Fruit fly (Drosophila melanogaster) whole organism, embryonic: Measurements from ENCODE around the gene CG10232.

Experiments used
- Antp ChIP-seq: fragments of 200-800 bp; sonication (Bioruptor generic); optimal IDR thresholded peaks from 3 replicates; lab custom pipeline; 2016; ENCODE audit warnings: missing biosample characterization, missing genetic modification characterization
- CG10147 ChIP-seq: fragments of 200-800 bp; sonication (Bioruptor generic); optimal IDR thresholded peaks from 2 replicates; lab custom pipeline; 2019; ENCODE audit warnings: missing biosample characterization, mild to moderate bottlenecking, missing genetic modification characterization, moderate library complexity
- CG1024 ChIP-seq: fragments of 200-800 bp; sonication (Bioruptor generic); IDR thresholded peaks from 2 replicates; pipeline ENCODE4 v1.3.6; 2022; ENCODE audit warnings: missing biosample characterization, missing genetic modification characterization
- CG10654 ChIP-seq: fragments of 200-800 bp; sonication (Bioruptor generic); optimal IDR thresholded peaks from 2 replicates; lab custom pipeline; 2016; ENCODE audit warnings: missing biosample characterization, missing genetic modification characterization
- CG12391 ChIP-seq: fragments of 200-800 bp; sonication (Bioruptor generic); optimal IDR thresholded peaks from 3 replicates; lab custom pipeline; 2018; ENCODE audit warnings: missing biosample characterization, mild to moderate bottlenecking, missing genetic modification characterization, moderate library complexity
- CG12659 ChIP-seq: fragments of 200-800 bp; sonication (Bioruptor generic); optimal IDR thresholded peaks from 3 replicates; lab custom pipeline; 2017; ENCODE audit warnings: mild to moderate bottlenecking, missing biosample characterization, missing genetic modification reagents, missing genetic modification characterization
- CG12744 ChIP-seq: fragments of 200-800 bp; sonication (Bioruptor generic); optimal IDR thresholded peaks from 2 replicates; lab custom pipeline; 2016; ENCODE audit warnings: missing biosample characterization, missing genetic modification characterization
- CG13296 ChIP-seq: fragments of 200-800 bp; sonication (Bioruptor generic); optimal IDR thresholded peaks from 3 replicates; lab custom pipeline; 2018; ENCODE audit warnings: missing biosample characterization, mild to moderate bottlenecking, missing genetic modification characterization
- CG15011 ChIP-seq: fragments of 200-800 bp; sonication (Bioruptor generic); optimal IDR thresholded peaks from 3 replicates; lab custom pipeline; 2018; ENCODE audit warnings: missing biosample characterization, mild to moderate bottlenecking, missing genetic modification characterization
- CG1647 ChIP-seq: fragments of 200-800 bp; sonication (Bioruptor generic); optimal IDR thresholded peaks from 3 replicates; lab custom pipeline; 2016; ENCODE audit warnings: missing biosample characterization, missing genetic modification characterization
- CG17802 ChIP-seq: fragments of 200-800 bp; sonication (Bioruptor generic); optimal IDR thresholded peaks from 2 replicates; lab custom pipeline; 2018; ENCODE audit warnings: missing biosample characterization, mild to moderate bottlenecking, missing genetic modification characterization, moderate library complexity
- CG1832 ChIP-seq: fragments of 200-800 bp; sonication (Bioruptor generic); optimal IDR thresholded peaks from 2 replicates; lab custom pipeline; 2017; ENCODE audit warnings: missing biosample characterization, mild to moderate bottlenecking, missing genetic modification characterization, inconsistent platforms
- CG2712 ChIP-seq: fragments of 200-800 bp; optimal IDR thresholded peaks from 3 replicates; lab custom pipeline; 2019; ENCODE audit warnings: missing biosample characterization, mild to moderate bottlenecking, missing genetic modification characterization, moderate library complexity
- CG5953 ChIP-seq: fragments of 200-800 bp; sonication (Bioruptor generic); IDR thresholded peaks from 2 replicates; pipeline ENCODE4 v1.3.6; 2022; ENCODE audit warnings: missing biosample characterization, missing genetic modification characterization
- CG6254 ChIP-seq: fragments of 200-800 bp; sonication (Bioruptor generic); optimal IDR thresholded peaks from 3 replicates; lab custom pipeline; 2017; ENCODE audit warnings: mild to moderate bottlenecking, missing biosample characterization, missing genetic modification reagents, missing genetic modification characterization
- CG7745 ChIP-seq: fragments of 200-800 bp; sonication (Bioruptor generic); optimal IDR thresholded peaks from 2 replicates; lab custom pipeline; 2018; ENCODE audit warnings: missing biosample characterization, mild to moderate bottlenecking, missing genetic modification characterization, moderate library complexity
- CG7786 ChIP-seq: fragments of 200-800 bp; sonication (Bioruptor generic); optimal IDR thresholded peaks from 2 replicates; lab custom pipeline; 2016; ENCODE audit warnings: missing biosample characterization, missing genetic modification characterization
- CG7987 ChIP-seq: fragments of 200-800 bp; sonication (Bioruptor generic); optimal IDR thresholded peaks from 2 replicates; lab custom pipeline; 2018; ENCODE audit warnings: missing biosample characterization, mild to moderate bottlenecking, missing genetic modification characterization, moderate library complexity
- CG8281 ChIP-seq: fragments of 200-800 bp; sonication (Bioruptor generic); optimal IDR thresholded peaks from 2 replicates; lab custom pipeline; 2018; ENCODE audit warnings: missing biosample characterization, mild to moderate bottlenecking, missing genetic modification characterization, moderate library complexity
- D ChIP-seq, 2 experiments: fragments of 200-800 bp in 1 of 2; fragments of >200 bp in 1 of 2; sonication (Bioruptor generic) in 1 of 2; optimal IDR thresholded peaks; 2 replicates in 1 of 2; 3 replicates in 1 of 2; lab custom pipeline; 2017; ENCODE audit warnings: mild to moderate bottlenecking in 1 of 2, missing biosample characterization in 1 of 2, missing genetic modification characterization in 1 of 2, missing genetic modification reagents in 1 of 2
- E2f1 ChIP-seq: fragments of 200-800 bp; sonication (Bioruptor generic); IDR thresholded peaks from 2 replicates; pipeline ENCODE4 v1.3.6; 2022; ENCODE audit warnings: missing biosample characterization, missing genetic modification characterization
- ERR ChIP-seq: fragments of 200-800 bp; sonication (Bioruptor generic); optimal IDR thresholded peaks from 2 replicates; lab custom pipeline; 2016; ENCODE audit warnings: missing biosample characterization, missing genetic modification characterization
- Fer1 ChIP-seq: fragments of 200-800 bp; sonication (Bioruptor generic); optimal IDR thresholded peaks from 2 replicates; lab custom pipeline; 2017; ENCODE audit warnings: missing biosample characterization, mild to moderate bottlenecking, missing genetic modification characterization
- H15 ChIP-seq: fragments of 200-800 bp; sonication (Bioruptor generic); IDR thresholded peaks from 3 replicates; pipeline ENCODE4 v1.3.6; 2022; ENCODE audit warnings: missing biosample characterization, missing genetic modification characterization
- Hsf ChIP-seq: fragments of 200-800 bp; sonication (Bioruptor generic); optimal IDR thresholded peaks from 3 replicates; lab custom pipeline; 2016; ENCODE audit warnings: missing biosample characterization, missing genetic modification characterization
- Lhr ChIP-seq: fragments of 200-800 bp; sonication (Bioruptor generic); optimal IDR thresholded peaks from 3 replicates; lab custom pipeline; 2017; ENCODE audit warnings: mild to moderate bottlenecking, missing biosample characterization, missing genetic modification reagents, missing genetic modification characterization
- Lim3 ChIP-seq: fragments of 200-800 bp; sonication (Bioruptor generic); IDR thresholded peaks from 2 replicates; pipeline ENCODE4 v1.3.6; 2022; ENCODE audit warnings: missing biosample characterization, missing genetic modification characterization
- Mad ChIP-seq: fragments of 200-800 bp; sonication (Bioruptor generic); optimal IDR thresholded peaks from 2 replicates; lab custom pipeline; 2016; ENCODE audit warnings: missing biosample characterization, missing genetic modification characterization
- Myb ChIP-seq: fragments of 200-800 bp; sonication (Bioruptor generic); optimal IDR thresholded peaks from 2 replicates; lab custom pipeline; 2016; ENCODE audit warnings: missing biosample characterization, missing genetic modification characterization
- NFAT ChIP-seq: fragments of 200-800 bp; sonication (Bioruptor generic); IDR thresholded peaks from 2 replicates; pipeline ENCODE4 v1.3.6; 2022; ENCODE audit warnings: missing biosample characterization, missing genetic modification characterization
- NK7.1 ChIP-seq: fragments of 200-800 bp; sonication (Bioruptor generic); optimal IDR thresholded peaks from 3 replicates; lab custom pipeline; 2016; ENCODE audit warnings: missing biosample characterization, missing genetic modification characterization
- Nf-YC ChIP-seq: fragments of 200-800 bp; optimal IDR thresholded peaks from 3 replicates; lab custom pipeline; 2019; ENCODE audit warnings: missing biosample characterization, mild to moderate bottlenecking, missing genetic modification characterization, moderate library complexity
- Scr ChIP-seq: fragments of 200-800 bp; sonication (Bioruptor generic); IDR thresholded peaks from 2 replicates; pipeline ENCODE4 v1.3.6; 2022; ENCODE audit warnings: missing biosample characterization, missing genetic modification characterization; ENCODE audit not compliant: partially characterized antibody
- Tbp ChIP-seq: fragments of >200 bp; optimal IDR thresholded peaks from 2 replicates; lab custom pipeline; 2018; ENCODE audit warnings: missing biosample characterization, missing genetic modification characterization
- ash1 ChIP-seq: fragments of 200-800 bp; sonication (Bioruptor generic); optimal IDR thresholded peaks from 2 replicates; lab custom pipeline; 2018; ENCODE audit warnings: missing biosample characterization, mild to moderate bottlenecking, missing genetic modification characterization
- ato ChIP-seq: fragments of 200-800 bp; sonication (Bioruptor generic); IDR thresholded peaks from 2 replicates; pipeline ENCODE4 v1.3.6; 2022; ENCODE audit warnings: missing biosample characterization, missing genetic modification characterization; ENCODE audit not compliant: partially characterized antibody
- ftz-f1 ChIP-seq: fragments of 200-800 bp; sonication (Bioruptor generic); optimal IDR thresholded peaks from 2 replicates; lab custom pipeline; 2016; ENCODE audit warnings: missing biosample characterization, missing genetic modification characterization
- lab ChIP-seq: fragments of 200-800 bp; sonication (Bioruptor generic); optimal IDR thresholded peaks from 3 replicates; lab custom pipeline; 2017; ENCODE audit warnings: missing biosample characterization, missing genetic modification characterization, mild to moderate bottlenecking, moderate library complexity, missing genetic modification reagents
- luna ChIP-seq: fragments of 200-800 bp; sonication (Bioruptor generic); optimal IDR thresholded peaks from 2 replicates; lab custom pipeline; 2016; ENCODE audit warnings: missing biosample characterization, missing genetic modification characterization
- p53 ChIP-seq: fragments of 200-800 bp; sonication (Bioruptor generic); optimal IDR thresholded peaks from 2 replicates; lab custom pipeline; 2016; ENCODE audit warnings: missing biosample characterization, missing genetic modification characterization
- pho ChIP-seq: fragments of 200-800 bp; sonication (Bioruptor generic); optimal IDR thresholded peaks from 2 replicates; lab custom pipeline; 2016; ENCODE audit warnings: missing biosample characterization, missing genetic modification characterization
- pnt ChIP-seq: fragments of 200-800 bp; sonication (Bioruptor generic); optimal IDR thresholded peaks from 3 replicates; lab custom pipeline; 2016; ENCODE audit warnings: missing biosample characterization, missing genetic modification characterization
- pum ChIP-seq: fragments of 200-800 bp; sonication (Bioruptor generic); optimal IDR thresholded peaks from 2 replicates; lab custom pipeline; 2016; ENCODE audit warnings: missing biosample characterization, missing genetic modification characterization
- salm ChIP-seq: fragments of 200-800 bp; sonication (Bioruptor generic); optimal IDR thresholded peaks from 2 replicates; lab custom pipeline; 2018; ENCODE audit warnings: missing biosample characterization, mild to moderate bottlenecking, missing genetic modification characterization
- sc ChIP-seq, 3 experiments: fragments of >200 bp in 2 of 3; fragments of 200-800 bp in 1 of 3; sonication (Bioruptor generic) in 1 of 3; optimal IDR thresholded peaks; 2 replicates in 2 of 3; 3 replicates in 1 of 3; lab custom pipeline; 2017; ENCODE audit warnings: mild to moderate bottlenecking in 1 of 3, missing biosample characterization in 1 of 3, missing genetic modification characterization in 1 of 3, missing genetic modification reagents in 1 of 3
- sim ChIP-seq: fragments of 200-800 bp; sonication (Bioruptor generic); IDR thresholded peaks from 2 replicates; pipeline ENCODE4 v1.3.6; 2022; ENCODE audit warnings: missing biosample characterization, missing genetic modification characterization
- sob ChIP-seq: fragments of 200-800 bp; sonication (Bioruptor generic); IDR thresholded peaks from 2 replicates; pipeline ENCODE4 v1.3.6; 2022; ENCODE audit warnings: missing biosample characterization, missing genetic modification characterization
- sug ChIP-seq: fragments of 200-800 bp; optimal IDR thresholded peaks from 2 replicates; lab custom pipeline; 2019; ENCODE audit warnings: missing biosample characterization, mild to moderate bottlenecking, missing genetic modification characterization, moderate library complexity
- twi ChIP-seq: fragments of 200-800 bp; optimal IDR thresholded peaks from 2 replicates; lab custom pipeline; 2019; ENCODE audit warnings: missing biosample characterization, mild to moderate bottlenecking, missing genetic modification characterization, moderate library complexity
- tx ChIP-seq: fragments of 200-800 bp; sonication (Bioruptor generic); optimal IDR thresholded peaks from 2 replicates; lab custom pipeline; 2016; ENCODE audit warnings: missing biosample characterization, missing genetic modification characterization

CG10232 gene

dm6 chr3R:23752728-23753127 lies 31.3 kb upstream of the CG10232 start, which contains the start of the genes RanBP3 and Rpt5 (continued):
- no peak for TF ChIP-seq CG1024 (GFP tag; lab: Robert Waterston, UW)
- TF ChIP-seq Nf-YC (tag; lab: Kevin White, UChicago): no peak
- TF ChIP-seq twi: no peak
- TF ChIP-seq CG12391 (tag; lab: Kevin White, UChicago): peak; percentile 33
- TF ChIP-seq CG6254 (GFP tag; lab: Kevin White, UChicago): no peak
- TF ChIP-seq Antp (GFP tag; lab: Kevin White, UChicago): peak; percentile 61
- TF ChIP-seq ash1: no peak
- no peak for TF ChIP-seq CG8281 (tag; lab: Kevin White, UChicago)
- peak; percentile 51; the same call in 1 of the 2 replicates for TF ChIP-seq E2f1
- peak; percentile 90 for TF ChIP-seq sob (GFP tag; lab: Robert Waterston, UW)
- peak; percentile 66 for TF ChIP-seq Hsf (GFP tag; lab: Kevin White, UChicago)
- no peak for TF ChIP-seq CG10654 (GFP tag; lab: Kevin White, UChicago)
- no peak for TF ChIP-seq sim
- TF ChIP-seq NFAT (GFP tag; lab: Robert Waterston, UW): peak; percentile 63; the same call in 1 of the 2 replicates
- peak; percentile 65 for TF ChIP-seq CG7786 (GFP tag; lab: Kevin White, UChicago)
- TF ChIP-seq CG1647: peak; percentile 56
- no peak for TF ChIP-seq CG1832 (GFP tag; lab: Kevin White, UChicago)
- peak; percentile 63 for TF ChIP-seq ftz-f1 (GFP tag; lab: Kevin White, UChicago)
- peak; percentile 77 for TF ChIP-seq ERR
- TF ChIP-seq luna: peak; percentile 69
- peak; percentile 60 for TF ChIP-seq Myb (GFP tag; lab: Kevin White, UChicago)
- no peak for TF ChIP-seq Lim3 (GFP tag; lab: Robert Waterston, UW)
- no peak for TF ChIP-seq CG7745
- no peak for TF ChIP-seq Lhr
- TF ChIP-seq sug (tag; lab: Kevin White, UChicago): no peak
- peak; percentile 75 for TF ChIP-seq ato (GFP tag; lab: Robert Waterston, UW)
- TF ChIP-seq pum (GFP tag; lab: Kevin White, UChicago): peak; percentile 34
- TF ChIP-seq CG15011 (GFP tag; lab: Kevin White, UChicago): no peak
- TF ChIP-seq tx (GFP tag; lab: Kevin White, UChicago): peak; percentile 44
- TF ChIP-seq CG7987 (GFP tag; lab: Kevin White, UChicago): peak; percentile 55
- peak; percentile 31 for TF ChIP-seq CG2712
- peak; percentile 41 for TF ChIP-seq CG12744
- TF ChIP-seq Mad (GFP tag; lab: Kevin White, UChicago): no peak
- peak; percentile 82 for TF ChIP-seq CG12659 (GFP tag; lab: Kevin White, UChicago)
- no peak for TF ChIP-seq pnt
- peak; percentile 41 for TF ChIP-seq NK7.1 (GFP tag; lab: Kevin White, UChicago)
- TF ChIP-seq sc (optimal IDR thresholded peaks at IDR 0.05; lab: Kevin White, UChicago): no peak
- TF ChIP-seq sc (GFP tag; optimal IDR thresholded peaks at IDR 0.05; lab: Kevin White, UChicago): no peak
- TF ChIP-seq CG13296 (GFP tag; lab: Kevin White, UChicago): peak; percentile 49
- no peak for TF ChIP-seq CG17802
- peak; percentile 6; the same call in 1 of the 3 replicates for TF ChIP-seq H15 (GFP tag; lab: Robert Waterston, UW)
- peak; percentile 10 for TF ChIP-seq CG10147 (GFP tag; lab: Kevin White, UChicago)
- TF ChIP-seq Fer1 (GFP tag; lab: Kevin White, UChicago): peak; percentile 65
- peak; percentile 75 for TF ChIP-seq pho
- TF ChIP-seq lab: no peak
- no peak for TF ChIP-seq salm (tag; lab: Kevin White, UChicago)
- TF ChIP-seq CG5953 (GFP tag; lab: Robert Waterston, UW): no peak
- TF ChIP-seq Tbp (GFP tag; lab: Kevin White, UChicago): no peak
- TF ChIP-seq D (optimal IDR thresholded peaks at IDR 0.05; lab: Kevin White, UChicago): no peak
- no peak for TF ChIP-seq D (GFP tag; optimal IDR thresholded peaks at IDR 0.05; lab: Kevin White, UChicago)
- peak; percentile 32 for TF ChIP-seq p53 (GFP tag; lab: Kevin White, UChicago)
- TF ChIP-seq Scr (GFP tag; lab: Robert Waterston, UW): peak; percentile 81
